Fruit fly (Drosophila melanogaster) whole organism, wandering third instar larva: Measurements from ENCODE around the gene CG5567.

Source experiments
- Abd-B ChIP-seq: fragments of >200 bp; optimal IDR thresholded peaks from 2 replicates; lab custom pipeline; 2017; ENCODE audit warnings: missing biosample characterization, missing genetic modification characterization
- CG32264 ChIP-seq: fragments of 200-800 bp; sonication (Bioruptor generic); optimal IDR thresholded peaks from 2 replicates; lab custom pipeline; 2016; ENCODE audit warnings: missing biosample characterization, missing genetic modification characterization
- CG9705 ChIP-seq: fragments of 200-800 bp; sonication (Bioruptor generic); optimal IDR thresholded peaks from 2 replicates; lab custom pipeline; 2018; ENCODE audit warnings: missing biosample characterization, mild to moderate bottlenecking, missing genetic modification characterization
- CrebA ChIP-seq: fragments of 200-800 bp; sonication (Bioruptor generic); optimal IDR thresholded peaks from 2 replicates; lab custom pipeline; 2016; ENCODE audit warnings: missing biosample characterization, mild to moderate bottlenecking, missing genetic modification characterization, borderline replicate concordance
- Dfd ChIP-seq: fragments of >200 bp; optimal IDR thresholded peaks from 2 replicates; lab custom pipeline; 2017; ENCODE audit warnings: missing biosample characterization, missing genetic modification characterization
- HLH106 ChIP-seq: fragments of 200-800 bp; optimal IDR thresholded peaks from 3 replicates; lab custom pipeline; 2019; ENCODE audit warnings: missing biosample characterization, mild to moderate bottlenecking, missing genetic modification characterization, moderate library complexity
- Hnf4 ChIP-seq: fragments of 200-800 bp; sonication (Bioruptor generic); optimal IDR thresholded peaks from 2 replicates; lab custom pipeline; 2016; ENCODE audit warnings: missing biosample characterization, mild to moderate bottlenecking, missing genetic modification characterization
- Hr78 ChIP-seq: fragments of >200 bp; optimal IDR thresholded peaks from 2 replicates; lab custom pipeline; 2017; ENCODE audit warnings: missing biosample characterization, missing genetic modification characterization
- Hr83 ChIP-seq: fragments of 200-300 bp; sonication (Bioruptor generic); optimal IDR thresholded peaks from 2 replicates; lab custom pipeline; 2016; ENCODE audit warnings: missing biosample characterization, mild to moderate bottlenecking, missing genetic modification characterization, moderate library complexity; ENCODE audit not compliant: poor library complexity, severe bottlenecking
- Jra ChIP-seq: sonication (Bioruptor generic); optimal IDR thresholded peaks from 2 replicates; lab custom pipeline; 2016; ENCODE audit warnings: missing biosample characterization, missing genetic modification characterization
- Mio ChIP-seq: sonication (Bioruptor generic); optimal IDR thresholded peaks from 2 replicates; lab custom pipeline; 2016; ENCODE audit warnings: missing biosample characterization, missing genetic modification characterization
- Myc ChIP-seq: fragments of >200 bp; optimal IDR thresholded peaks from 2 replicates; lab custom pipeline; 2017
- Rel ChIP-seq, 2 experiments: fragments of 200-800 bp; sonication (Bioruptor generic) in 1 of 2; optimal IDR thresholded peaks; 2 replicates in 1 of 2; 3 replicates in 1 of 2; lab custom pipeline; 2016 to 2019; ENCODE audit warnings: mild to moderate bottlenecking in 2 of 2, missing biosample characterization in 2 of 2, missing genetic modification characterization in 2 of 2, moderate library complexity in 1 of 2
- Sp1 ChIP-seq: fragments of 200-800 bp; sonication (Bioruptor generic); optimal IDR thresholded peaks from 3 replicates; lab custom pipeline; 2019; ENCODE audit warnings: missing biosample characterization, mild to moderate bottlenecking, missing genetic modification characterization, moderate library complexity
- Vsx2 ChIP-seq: fragments of 200-300, 225-300 bp; sonication (Bioruptor generic); optimal IDR thresholded peaks from 2 replicates; lab custom pipeline; 2018; ENCODE audit warnings: missing biosample characterization, missing genetic modification characterization; ENCODE audit not compliant: partially characterized antibody
- brk ChIP-seq: fragments of 200-800 bp; sonication (Bioruptor generic); optimal IDR thresholded peaks from 2 replicates; lab custom pipeline; 2016; ENCODE audit warnings: missing biosample characterization, mild to moderate bottlenecking, missing genetic modification characterization
- dl ChIP-seq, 2 experiments: fragments of 175-275, 200-275 bp in 1 of 2; fragments of 200-275 bp in 1 of 2; sonication (Bioruptor generic); optimal IDR thresholded peaks; lab custom pipeline; 2018; ENCODE audit warnings: mild to moderate bottlenecking in 2 of 2, missing biosample characterization in 2 of 2, missing genetic modification characterization in 2 of 2, moderate library complexity in 2 of 2; ENCODE audit not compliant: partially characterized antibody in 2 of 2, insufficient read depth in 1 of 2
- dmrt93B ChIP-seq: fragments of 200-800 bp; sonication (Bioruptor generic); optimal IDR thresholded peaks from 2 replicates; lab custom pipeline; 2018; ENCODE audit warnings: missing biosample characterization, mild to moderate bottlenecking, missing genetic modification characterization
- dsf ChIP-seq: sonication (Bioruptor generic); optimal IDR thresholded peaks from 2 replicates; lab custom pipeline; 2016; ENCODE audit warnings: missing biosample characterization, missing genetic modification characterization, borderline replicate concordance
- ey ChIP-seq: fragments of 200-800 bp; sonication (Bioruptor generic); optimal IDR thresholded peaks from 2 replicates; lab custom pipeline; 2016; ENCODE audit warnings: missing biosample characterization, missing genetic modification characterization
- fru ChIP-seq: fragments of 200-800 bp; sonication (Bioruptor generic); optimal IDR thresholded peaks from 3 replicates; lab custom pipeline; 2016; ENCODE audit warnings: missing biosample characterization, mild to moderate bottlenecking, missing genetic modification characterization
- jim ChIP-seq: fragments of 175-275, 200-325 bp; sonication (Bioruptor generic); optimal IDR thresholded peaks from 2 replicates; lab custom pipeline; 2016; ENCODE audit warnings: missing biosample characterization, mild to moderate bottlenecking, missing genetic modification characterization
- pan ChIP-seq: fragments of >200 bp; optimal IDR thresholded peaks from 2 replicates; lab custom pipeline; 2017
- psq ChIP-seq: fragments of 200-800 bp; sonication (Bioruptor generic); optimal IDR thresholded peaks from 3 replicates; lab custom pipeline; 2017; ENCODE audit warnings: missing biosample characterization, mild to moderate bottlenecking, missing genetic modification characterization, moderate library complexity
- rgr ChIP-seq: fragments of 200-800 bp; sonication (Bioruptor generic); optimal IDR thresholded peaks from 3 replicates; lab custom pipeline; 2016; ENCODE audit warnings: missing biosample characterization, mild to moderate bottlenecking, missing genetic modification characterization
- sage ChIP-seq: fragments of 200-800 bp; sonication (Bioruptor generic); optimal IDR thresholded peaks from 2 replicates; lab custom pipeline; 2016; ENCODE audit warnings: missing biosample characterization, mild to moderate bottlenecking, missing genetic modification characterization
- tai ChIP-seq: sonication (Bioruptor generic); optimal IDR thresholded peaks from 2 replicates; lab custom pipeline; 2016; ENCODE audit warnings: missing biosample characterization, missing genetic modification characterization
- usp ChIP-seq: fragments of >200 bp; optimal IDR thresholded peaks from 2 replicates; lab custom pipeline; 2017; ENCODE audit warnings: missing biosample characterization, missing genetic modification characterization
- woc ChIP-seq: sonication (Bioruptor generic); optimal IDR thresholded peaks from 2 replicates; lab custom pipeline; 2016; ENCODE audit warnings: missing biosample characterization, mild to moderate bottlenecking, missing genetic modification characterization

CG5567 gene

dm6 chr3L:17817821-17818220 lies 25.5 kb downstream of the CG5567 start, which contains the start of gene Ir75a:
Ir75a (minus strand) TSS chr3L:17817921.
- no peak for TF ChIP-seq woc
- no peak for TF ChIP-seq dl (GFP tag; optimal IDR thresholded peaks at IDR 0.05; lab: Kevin White, UChicago; ENCODE audit: insufficient read depth in 1 of 2, partially characterized antibody in 2 of 2)
- TF ChIP-seq Jra (GFP tag; lab: Kevin White, UChicago), result no peak
- TF ChIP-seq Rel (GFP tag; optimal IDR thresholded peaks at IDR 0.05; lab: Kevin White, UChicago), result no peak
- no peak for TF ChIP-seq Rel (tag; optimal IDR thresholded peaks at IDR 0.05; lab: Kevin White, UChicago)
- no peak for TF ChIP-seq Vsx2
- no peak for TF ChIP-seq jim (GFP tag; lab: Kevin White, UChicago)
- TF ChIP-seq sage, result no peak
- TF ChIP-seq Hnf4 (GFP tag; lab: Kevin White, UChicago), result no peak

dm6 chr3L:17814036-17814435 lies 29.3 kb downstream of the CG5567 start, which contains the start of gene Cln3:
Cln3 (minus strand) TSS chr3L:17814119.
- TF ChIP-seq Vsx2 (peak; percentile 19), dsf (GFP tag; lab: Kevin White, UChicago) (no peak), CG32264 (GFP tag; lab: Kevin White, UChicago) (no peak), CrebA (peak; percentile 86), CG9705 (GFP tag; lab: Kevin White, UChicago) (no peak), woc (no peak), psq (GFP tag; lab: Kevin White, UChicago) (no peak), Hr83 (GFP tag; lab: Kevin White, UChicago) (no peak), sage (no peak), Rel (GFP tag; optimal IDR thresholded peaks at IDR 0.05; lab: Kevin White, UChicago) (peak; percentile 32), Rel (tag; optimal IDR thresholded peaks at IDR 0.05; lab: Kevin White, UChicago) (no peak), pan (no peak), jim (GFP tag; lab: Kevin White, UChicago) (no peak), Hr78 (GFP tag; lab: Kevin White, UChicago) (no peak), fru (GFP tag; lab: Kevin White, UChicago) (no peak), Sp1 (GFP tag; lab: Kevin White, UChicago) (no peak)

- TF ChIP-seq CG9705 (GFP tag; lab: Kevin White, UChicago), result no peak
- TF ChIP-seq usp (GFP tag; lab: Kevin White, UChicago), result no peak
- TF ChIP-seq jim (GFP tag; lab: Kevin White, UChicago), result no peak
- TF ChIP-seq Mio, result no peak
- TF ChIP-seq Hnf4 (GFP tag; lab: Kevin White, UChicago), result no peak
- no peak for TF ChIP-seq Vsx2
- TF ChIP-seq brk (GFP tag; lab: Kevin White, UChicago), result no peak
- no peak for TF ChIP-seq Dfd (GFP tag; lab: Kevin White, UChicago)
- TF ChIP-seq tai (GFP tag; lab: Kevin White, UChicago), result no peak
- TF ChIP-seq dl (GFP tag; optimal IDR thresholded peaks at IDR 0.05; lab: Kevin White, UChicago; ENCODE audit: insufficient read depth in 1 of 2, partially characterized antibody in 2 of 2), result no peak
- no peak for TF ChIP-seq HLH106 (tag; lab: Kevin White, UChicago)
- TF ChIP-seq Rel (GFP tag; optimal IDR thresholded peaks at IDR 0.05; lab: Kevin White, UChicago), result no peak
- TF ChIP-seq Rel (tag; optimal IDR thresholded peaks at IDR 0.05; lab: Kevin White, UChicago), result no peak
- TF ChIP-seq rgr (GFP tag; lab: Kevin White, UChicago), result no peak
- TF ChIP-seq dmrt93B (GFP tag; lab: Kevin White, UChicago), result no peak
- TF ChIP-seq Sp1 (GFP tag; lab: Kevin White, UChicago), result no peak
- no peak for TF ChIP-seq pan
- no peak for TF ChIP-seq ey (GFP tag; lab: Kevin White, UChicago)
- no peak for TF ChIP-seq psq (GFP tag; lab: Kevin White, UChicago)
- TF ChIP-seq Myc, result no peak
- TF ChIP-seq Hr78 (GFP tag; lab: Kevin White, UChicago), result no peak
Observed at dm6 chr3L:17808597-17809213, 34.6 kb downstream of the CG5567 start, which contains the start of gene CG32191. CG32191 (minus strand) TSS chr3L:17809146.

- TF ChIP-seq brk (GFP tag; lab: Kevin White, UChicago) (no peak), Sp1 (GFP tag; lab: Kevin White, UChicago) (no peak), ey (GFP tag; lab: Kevin White, UChicago) (no peak), jim (GFP tag; lab: Kevin White, UChicago) (no peak), psq (GFP tag; lab: Kevin White, UChicago) (no peak), Abd-B (no peak), CG32264 (GFP tag; lab: Kevin White, UChicago) (no peak)
Observed at dm6 chr3L:17806357-17807025, 36.9 kb downstream of the CG5567 start, which contains the start of gene CG32187. CG32187 (minus strand) TSS chr3L:17806365.
